Worm (Caenorhabditis elegans) whole organism, L1 larva: ENCODE data around the gene mmcm-1.
A peak's percentile ranks its signal among the peaks of the same experiment; 100 is the strongest.

Experiments
- C16A3.4 ChIP-seq: fragments of 150-350 bp; optimal IDR thresholded peaks from 2 replicates; lab custom pipeline; 2014; ENCODE audit warnings: missing biosample characterization, missing genetic modification characterization
- Y116A8C.19 ChIP-seq: sonication (generic microtip); optimal IDR thresholded peaks from 2 replicates; lab custom pipeline; 2016; ENCODE audit warnings: missing compliant biosample characterization, missing genetic modification characterization, borderline replicate concordance
- ama-1 ChIP-seq: fragments of 150-350 bp; optimal IDR thresholded peaks from 2 replicates; lab custom pipeline; 2014
- blmp-1 ChIP-seq: fragments of 150-350 bp; optimal IDR thresholded peaks from 2 replicates; lab custom pipeline; 2014; ENCODE audit warnings: missing biosample characterization, missing genetic modification characterization
- ceh-8 ChIP-seq: fragments of 200-800 bp; sonication (Bioruptor generic); optimal IDR thresholded peaks from 2 replicates; lab custom pipeline; 2018; ENCODE audit warnings: mild to moderate bottlenecking, missing genetic modification characterization, moderate library complexity, missing compliant biosample characterization
- ceh-82 ChIP-seq, 3 experiments: fragments of 150-350 bp in 1 of 3; sonication (generic microtip) in 2 of 3; optimal IDR thresholded peaks; 2 replicates each; lab custom pipeline; 2014 to 2017; ENCODE audit warnings: missing biosample characterization in 3 of 3, missing genetic modification characterization in 3 of 3
- dpl-1 ChIP-seq, 3 experiments: fragments of 150-350 bp in 2 of 3; sonication (generic microtip) in 1 of 3; optimal IDR thresholded peaks; 2 replicates each; lab custom pipeline; 2014 to 2017; ENCODE audit warnings: missing biosample characterization in 3 of 3, missing genetic modification characterization in 3 of 3, missing genetic modification reagents in 3 of 3
- efl-1 ChIP-seq, 4 experiments: fragments of 150-350 bp; optimal IDR thresholded peaks in 3 of 4; peaks in 1 of 4; 1 replicate in 1 of 4; 2 replicates in 3 of 4; lab custom pipeline; 2014; ENCODE audit warnings: missing biosample characterization in 2 of 4, missing genetic modification characterization in 2 of 4, missing genetic modification reagents in 2 of 4
- efl-3 ChIP-seq: fragments of 200-800 bp; sonication (Bioruptor generic); optimal IDR thresholded peaks from 2 replicates; lab custom pipeline; 2018; ENCODE audit warnings: mild to moderate bottlenecking, missing genetic modification characterization, missing compliant biosample characterization
- egl-27 ChIP-seq, 2 experiments: fragments of 150-350 bp in 1 of 2; sonication (generic microtip); optimal IDR thresholded peaks; 3 replicates each; lab custom pipeline; 2017 to 2018; ENCODE audit warnings: missing biosample characterization in 2 of 2, missing genetic modification characterization in 2 of 2, missing genetic modification reagents in 2 of 2
- elt-2 ChIP-seq: sonication (generic microtip); optimal IDR thresholded peaks from 2 replicates; lab custom pipeline; 2016; ENCODE audit warnings: missing genetic modification characterization, mild to moderate bottlenecking, inconsistent platforms, missing compliant biosample characterization, missing genetic modification reagents
- elt-3 ChIP-seq, 6 experiments: fragments of 150-350 bp in 1 of 6; sonication (generic microtip); optimal IDR thresholded peaks; 2 replicates each; lab custom pipeline; 2017 to 2018; ENCODE audit warnings: missing biosample characterization in 6 of 6, missing genetic modification characterization in 6 of 6, inconsistent platforms in 1 of 6
- ets-5 ChIP-seq: fragments of 200-800 bp; sonication (Bioruptor generic); IDR thresholded peaks from 2 replicates; pipeline ENCODE4 v1.3.6; 2022; ENCODE audit warnings: missing genetic modification characterization, missing compliant biosample characterization
- fos-1 ChIP-seq: fragments of 150-350 bp; optimal IDR thresholded peaks from 2 replicates; lab custom pipeline; 2014; ENCODE audit warnings: missing biosample characterization, missing genetic modification characterization
- grh-1 ChIP-seq: fragments of 200-800 bp; sonication (Bioruptor generic); IDR thresholded peaks from 2 replicates; pipeline ENCODE4 v1.3.6; 2022; ENCODE audit warnings: missing genetic modification reagents, missing genetic modification characterization, missing compliant biosample characterization
- hpl-2 ChIP-seq: fragments of 150-350 bp; optimal IDR thresholded peaks from 2 replicates; lab custom pipeline; 2014; ENCODE audit warnings: missing biosample characterization, missing genetic modification reagents, missing genetic modification characterization
- irx-1 ChIP-seq: sonication (generic microtip); optimal IDR thresholded peaks from 2 replicates; lab custom pipeline; 2016; ENCODE audit warnings: missing genetic modification characterization, missing compliant biosample characterization
- lin-35 ChIP-seq, 2 experiments: fragments of 150-350 bp; optimal IDR thresholded peaks; 2 replicates each; lab custom pipeline; 2014; ENCODE audit warnings: missing biosample characterization in 2 of 2, missing genetic modification characterization in 2 of 2, missing genetic modification reagents in 2 of 2
- lsy-2 ChIP-seq, 2 experiments: fragments of 150-350 bp; optimal IDR thresholded peaks; 2 replicates each; lab custom pipeline; 2014; ENCODE audit warnings: missing biosample characterization in 2 of 2, missing genetic modification characterization in 2 of 2
- mab-9 ChIP-seq: fragments of 200-800 bp; sonication (Bioruptor generic); IDR thresholded peaks from 2 replicates; pipeline ENCODE4 v1.3.6; 2022; ENCODE audit warnings: missing genetic modification reagents, missing genetic modification characterization, missing compliant biosample characterization
- mep-1 ChIP-seq: fragments of 150-350 bp; optimal IDR thresholded peaks from 2 replicates; lab custom pipeline; 2014; ENCODE audit warnings: missing biosample characterization, missing genetic modification characterization
- nhr-12 ChIP-seq: sonication (generic microtip); optimal IDR thresholded peaks from 2 replicates; lab custom pipeline; 2017; ENCODE audit warnings: missing biosample characterization, missing genetic modification characterization
- nhr-20 ChIP-seq: sonication (generic microtip); optimal IDR thresholded peaks from 2 replicates; lab custom pipeline; 2016; ENCODE audit warnings: mild to moderate bottlenecking, missing genetic modification characterization, missing compliant biosample characterization
- nhr-28 ChIP-seq: fragments of 150-350 bp; optimal IDR thresholded peaks from 2 replicates; lab custom pipeline; 2014; ENCODE audit warnings: missing biosample characterization, missing genetic modification characterization
- nhr-47 ChIP-seq: sonication (generic microtip); optimal IDR thresholded peaks from 2 replicates; lab custom pipeline; 2016; ENCODE audit warnings: mild to moderate bottlenecking, missing genetic modification characterization, moderate library complexity, missing compliant biosample characterization
- nhr-71 ChIP-seq: sonication (generic microtip); optimal IDR thresholded peaks from 2 replicates; lab custom pipeline; 2016; ENCODE audit warnings: mild to moderate bottlenecking, missing genetic modification characterization, moderate library complexity, missing compliant biosample characterization
- nhr-76 ChIP-seq: sonication (generic microtip); optimal IDR thresholded peaks from 2 replicates; lab custom pipeline; 2017; ENCODE audit warnings: missing biosample characterization, missing genetic modification characterization
- nhr-77 ChIP-seq: fragments of 150-350 bp; optimal IDR thresholded peaks from 2 replicates; lab custom pipeline; 2014; ENCODE audit warnings: missing biosample characterization, missing genetic modification characterization
- pqm-1 ChIP-seq: sonication (generic microtip); optimal IDR thresholded peaks from 3 replicates; lab custom pipeline; 2017; ENCODE audit warnings: missing biosample characterization, missing genetic modification characterization
- rnt-1 ChIP-seq: sonication (generic microtip); optimal IDR thresholded peaks from 2 replicates; lab custom pipeline; 2016; ENCODE audit warnings: mild to moderate bottlenecking, missing genetic modification characterization, moderate library complexity, missing compliant biosample characterization
- skn-1 ChIP-seq: fragments of 150-350 bp; optimal IDR thresholded peaks from 2 replicates; lab custom pipeline; 2014; ENCODE audit warnings: missing biosample characterization, missing genetic modification characterization
- snpc-4 ChIP-seq: fragments of 150-350 bp; optimal IDR thresholded peaks from 2 replicates; lab custom pipeline; 2014; ENCODE audit warnings: missing biosample characterization, missing genetic modification characterization
- sptf-1 ChIP-seq: fragments of 150-350 bp; optimal IDR thresholded peaks from 2 replicates; lab custom pipeline; 2014; ENCODE audit warnings: missing biosample characterization, missing genetic modification characterization
- sup-37 ChIP-seq: fragments of 200-800 bp; sonication (Bioruptor generic); optimal IDR thresholded peaks from 2 replicates; lab custom pipeline; 2018; ENCODE audit warnings: mild to moderate bottlenecking, missing genetic modification characterization, missing compliant biosample characterization
- swsn-7 ChIP-seq: sonication (generic microtip); optimal IDR thresholded peaks from 2 replicates; lab custom pipeline; 2016; ENCODE audit warnings: missing genetic modification characterization, missing compliant biosample characterization
- tbx-2 ChIP-seq: sonication (generic microtip); optimal IDR thresholded peaks from 2 replicates; lab custom pipeline; 2016; ENCODE audit warnings: missing genetic modification characterization, missing compliant biosample characterization
- vab-15 ChIP-seq: sonication (generic microtip); optimal IDR thresholded peaks from 2 replicates; lab custom pipeline; 2017; ENCODE audit warnings: missing genotype, mild to moderate bottlenecking, missing genetic modification characterization, missing compliant biosample characterization
- xbp-1 ChIP-seq: sonication (generic microtip); optimal IDR thresholded peaks from 2 replicates; lab custom pipeline; 2016; ENCODE audit warnings: missing genetic modification characterization, missing compliant biosample characterization
- zag-1 ChIP-seq: fragments of 150-350 bp; optimal IDR thresholded peaks from 2 replicates; lab custom pipeline; 2014; ENCODE audit warnings: missing biosample characterization, missing genetic modification characterization
- zip-4 ChIP-seq: fragments of 200-800 bp; sonication (Bioruptor generic); optimal IDR thresholded peaks from 2 replicates; lab custom pipeline; 2018; ENCODE audit warnings: mild to moderate bottlenecking, missing genetic modification characterization, moderate library complexity, missing compliant biosample characterization
- ztf-11 ChIP-seq, 2 experiments: sonication (generic microtip); optimal IDR thresholded peaks; 2 replicates each; lab custom pipeline; 2016 to 2017; ENCODE audit warnings: missing genetic modification characterization in 2 of 2, missing biosample characterization in 1 of 2, missing compliant biosample characterization in 1 of 2
- ztf-4 ChIP-seq: fragments of 150-350 bp; optimal IDR thresholded peaks from 2 replicates; lab custom pipeline; 2014; ENCODE audit warnings: missing biosample characterization, missing genetic modification characterization

mmcm-1 gene

ce11 chrIII:3926116-3926515, 18.6 kb upstream of the mmcm-1 start, which contains the start of gene ZK1058.9:
Gene ZK1058.9 (minus strand): TSS chrIII:3926216.
- TF ChIP-seq efl-3 (GFP tag; lab: Kevin White, UChicago) = no peak
- no peak for TF ChIP-seq skn-1 (tag; lab: Kevin White, UChicago)
- TF ChIP-seq efl-1 (optimal IDR thresholded peaks at IDR 0.05; lab: Kevin White, UChicago) = no peak
- TF ChIP-seq efl-1 (GFP tag; optimal IDR thresholded peaks at IDR 0.05 in 1 of 2; lab: Kevin White, UChicago) = peak in 1 of 2 experiments; percentile 83

- TF ChIP-seq hpl-2 (GFP tag; lab: Kevin White, UChicago) (no peak), nhr-28 (tag; lab: Kevin White, UChicago) (no peak), xbp-1 (no peak), dpl-1 (GFP tag; optimal IDR thresholded peaks at IDR 0.05; lab: Kevin White, UChicago) (peak; percentile 65 to 88 (median 78)), elt-3 (tag; optimal IDR thresholded peaks at IDR 0.05; lab: Kevin White, UChicago) (peak in 1 of 6 experiments; percentile 7), ceh-8 (GFP tag; lab: Kevin White, UChicago) (no peak), nhr-71 (peak; percentile 14), nhr-47 (tag; lab: Kevin White, UChicago) (no peak), ztf-11 (tag; optimal IDR thresholded peaks at IDR 0.05; lab: Kevin White, UChicago) (no peak), blmp-1 (tag; lab: Kevin White, UChicago) (peak; percentile 42), fos-1 (tag; lab: Kevin White, UChicago) (no peak), efl-1 (optimal IDR thresholded peaks at IDR 0.05; lab: Kevin White, UChicago) (peak in 1 of 2 experiments; percentile 79), efl-1 (GFP tag; optimal IDR thresholded peaks at IDR 0.05 in 1 of 2; lab: Kevin White, UChicago) (peak; percentile 85 to 98), mep-1 (tag; lab: Kevin White, UChicago) (no peak), lin-35 (GFP tag; optimal IDR thresholded peaks at IDR 0.05; lab: Kevin White, UChicago) (peak; percentile 63 to 90), ets-5 (GFP tag; lab: Robert Waterston, UW) (no peak), skn-1 (tag; lab: Kevin White, UChicago) (peak; percentile 57), lsy-2 (tag; optimal IDR thresholded peaks at IDR 0.05; lab: Kevin White, UChicago) (peak; percentile 23 to 54), swsn-7 (no peak), ztf-4 (tag; lab: Kevin White, UChicago) (no peak)
- TF ChIP-seq, all 84 proteins: peak for 8
Measured at ce11 chrIII:3921646-3922328, 14.3 kb upstream of the mmcm-1 start, which contains the start of the genes metl-6 and nit-1. Gene metl-6 (minus strand): TSS chrIII:3921711. Gene nit-1 (plus strand): TSS chrIII:3922207.

- no peak for TF ChIP-seq nhr-20 (tag; lab: Kevin White, UChicago)
- no peak for TF ChIP-seq efl-1 (optimal IDR thresholded peaks at IDR 0.05; lab: Kevin White, UChicago)
- TF ChIP-seq efl-1 (GFP tag; optimal IDR thresholded peaks at IDR 0.05 in 1 of 2; lab: Kevin White, UChicago) = peak in 1 of 2 experiments; percentile 0
Measured at ce11 chrIII:3918569-3918968, 11.1 kb upstream of the mmcm-1 start, which contains the start of gene ZK1058.3. Gene ZK1058.3 (plus strand): TSS chrIII:3918869.

ce11 chrIII:3916624-3917023, 9.1 kb upstream of the mmcm-1 start, which contains the start of gene ccdc-47:
Gene ccdc-47 (plus strand): TSS chrIII:3916967.
- no peak for TF ChIP-seq zip-4 (GFP tag; lab: Kevin White, UChicago)
- peak; percentile 66 for TF ChIP-seq swsn-7
- TF ChIP-seq irx-1 = peak; percentile 42
- peak; percentile 16 for TF ChIP-seq elt-2 (tag; lab: Kevin White, UChicago)
- peak; percentile 78 to 85 (median 84) for TF ChIP-seq dpl-1 (GFP tag; optimal IDR thresholded peaks at IDR 0.05; lab: Kevin White, UChicago)
- TF ChIP-seq egl-27 (tag; optimal IDR thresholded peaks at IDR 0.05; lab: Kevin White, UChicago) = no peak
- TF ChIP-seq grh-1 (GFP tag; lab: Robert Waterston, UW) = 0 out of 2 replicates have a peak, but pooled peaks have one; percentile 28
- TF ChIP-seq ztf-4 (tag; lab: Kevin White, UChicago) = peak; percentile 22
- no peak for TF ChIP-seq ama-1 (lab: Kevin White, UChicago)
- peak in 1 of 6 experiments; percentile 70 for TF ChIP-seq elt-3 (tag; optimal IDR thresholded peaks at IDR 0.05; lab: Kevin White, UChicago)
- TF ChIP-seq sup-37 (GFP tag; lab: Kevin White, UChicago) = no peak
- TF ChIP-seq nhr-47 (tag; lab: Kevin White, UChicago) = peak; percentile 65
- no peak for TF ChIP-seq mab-9
- peak; percentile 41 to 47 (median 44) for TF ChIP-seq ceh-82 (tag; optimal IDR thresholded peaks at IDR 0.05; lab: Kevin White, UChicago)
- peak in 1 of 2 experiments; percentile 44 for TF ChIP-seq ztf-11 (tag; optimal IDR thresholded peaks at IDR 0.05; lab: Kevin White, UChicago)
- TF ChIP-seq zag-1 (tag; lab: Kevin White, UChicago) = no peak
- TF ChIP-seq snpc-4 (tag; lab: Kevin White, UChicago) = peak; percentile 66
- TF ChIP-seq nhr-12 (tag; lab: Kevin White, UChicago) = no peak
- no peak for TF ChIP-seq nhr-76 (tag; lab: Kevin White, UChicago)
- TF ChIP-seq tbx-2 = peak; percentile 49
- TF ChIP-seq sptf-1 (tag; lab: Kevin White, UChicago) = no peak
- TF ChIP-seq rnt-1 (tag; lab: Kevin White, UChicago) = peak; percentile 81
- no peak for TF ChIP-seq nhr-77 (tag; lab: Kevin White, UChicago)
- no peak for TF ChIP-seq pqm-1 (tag; lab: Kevin White, UChicago)
- peak; percentile 55 for TF ChIP-seq xbp-1
- no peak for TF ChIP-seq Y116A8C.19
- peak; percentile 71 for TF ChIP-seq C16A3.4 (tag; lab: Kevin White, UChicago)
- no peak for TF ChIP-seq vab-15 (tag; lab: Kevin White, UChicago)
